Worm (Caenorhabditis elegans): ENCODE results near the gene ubc-18.

- TF ChIP-seq dao-5 (tag; optimal IDR thresholded peaks at IDR 0.05) (no peak), him-1 (tag; optimal IDR thresholded peaks at IDR 0.05) (no peak), W03F9.2 (tag; optimal IDR thresholded peaks at IDR 0.05) (no peak)
Measured at ce11 chrIII:7032070-7032469, 36.3 kb downstream of the ubc-18 start.

Measured in whole organism, L4/young adult.